Fruit fly (Drosophila melanogaster): Measurements from ENCODE around the gene CG34408.

- TF ChIP-seq CG3032 (tag; optimal IDR thresholded peaks at IDR 0.05) (no peak), Hr39 (GFP tag; optimal IDR thresholded peaks at IDR 0.05) (peak; percentile 54)
These were observed 22.0 kb downstream of the CG34408 start for dm6 chrX:10241919-10242318.

Measured in whole organism, prepupa.